Fruit fly (Drosophila melanogaster) Kc167 (cell line): ENCODE data around the gene CG17219.

Experiments used
- Myc ChIP-seq: fragments of >200 bp; optimal IDR thresholded peaks from 2 replicates; lab custom pipeline; 2017; ENCODE audit warnings: missing external identifiers
- Sin3A ChIP-seq: fragments of >200 bp; optimal IDR thresholded peaks from 2 replicates; lab custom pipeline; 2018; ENCODE audit warnings: missing external identifiers
- insv ChIP-seq: fragments of >200 bp; optimal IDR thresholded peaks from 3 replicates; lab custom pipeline; 2018; ENCODE audit warnings: missing external identifiers
- psq ChIP-seq: fragments of >200 bp; optimal IDR thresholded peaks from 2 replicates; lab custom pipeline; 2017; ENCODE audit warnings: missing external identifiers
- ttk ChIP-seq: sonication (Bioruptor generic); optimal IDR thresholded peaks from 2 replicates; lab custom pipeline; 2017; ENCODE audit warnings: missing external identifiers

dm6 chr2L:2993702-2994101 lies 35.4 kb upstream of the CG17219 start:
- TF ChIP-seq Sin3A (lab: Kevin White, UChicago) (no peak), ttk (lab: Kevin White, UChicago) (no peak), psq (lab: Kevin White, UChicago) (no peak), insv (lab: Kevin White, UChicago) (no peak), Myc (lab: Kevin White, UChicago) (no peak)
